Worm (Caenorhabditis elegans) whole organism, young adult: ENCODE measurements around the gene srab-24.

Experiments
- mxl-1 ChIP-seq: sonication (generic microtip); optimal IDR thresholded peaks from 2 replicates; lab custom pipeline; 2016; ENCODE audit warnings: missing genetic modification characterization, missing compliant biosample characterization
- nfya-1 ChIP-seq: sonication (generic microtip); optimal IDR thresholded peaks from 2 replicates; lab custom pipeline; 2017; ENCODE audit warnings: antibody characterized with exemption, missing compliant biosample characterization, missing genetic modification characterization, borderline replicate concordance; ENCODE audit not compliant: insufficient read depth

DNA sequence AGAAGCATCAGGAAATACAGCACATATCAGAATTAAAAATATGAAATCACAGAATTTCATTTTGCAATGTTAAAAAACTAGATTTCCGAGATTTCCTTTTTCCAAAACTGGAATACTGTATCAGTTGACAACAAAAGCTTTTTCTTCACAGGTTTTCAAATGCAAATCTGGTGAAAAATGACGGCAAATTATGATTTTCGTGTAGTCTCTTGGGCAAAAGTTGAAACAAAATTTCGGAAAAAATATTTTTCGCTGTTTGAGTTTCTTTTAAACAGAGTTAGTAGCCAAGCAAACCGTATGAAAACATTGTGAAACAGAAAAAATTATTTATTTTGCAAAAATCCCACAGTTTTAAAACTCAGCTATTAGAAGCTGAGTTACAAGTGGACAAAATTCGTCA lies 5.7 kb downstream of the srab-24 start, which contains the start of gene Y64G10A.2:
- TF ChIP-seq mxl-1 (tag; lab: Kevin White, UChicago) (no peak), nfya-1 (tag; lab: Kevin White, UChicago) (no peak)
